Fruit fly (Drosophila melanogaster) whole organism, adult: Measurements from ENCODE around the gene Ir94a.

Source experiments
- CG11617 ChIP-seq: fragments of 200-800 bp; sonication (Bioruptor generic); optimal IDR thresholded peaks from 2 replicates; lab custom pipeline; 2017; ENCODE audit warnings: mild to moderate bottlenecking, missing biosample characterization, missing genetic modification reagents, missing genetic modification characterization
- CG1620 ChIP-seq: fragments of 200-800 bp; sonication (Bioruptor generic); optimal IDR thresholded peaks from 2 replicates; lab custom pipeline; 2016; ENCODE audit warnings: missing biosample characterization, missing genetic modification characterization
- CG33017 ChIP-seq: fragments of 200-800 bp; sonication (Bioruptor generic); optimal IDR thresholded peaks from 2 replicates; lab custom pipeline; 2018; ENCODE audit warnings: missing biosample characterization, mild to moderate bottlenecking, missing genetic modification characterization, moderate library complexity
- CG5204 ChIP-seq: fragments of 200-800 bp; sonication (Bioruptor generic); optimal IDR thresholded peaks from 2 replicates; lab custom pipeline; 2016; ENCODE audit warnings: missing biosample characterization, missing genetic modification characterization
- CG7101 ChIP-seq: fragments of 200-800 bp; sonication (Bioruptor generic); optimal IDR thresholded peaks from 2 replicates; lab custom pipeline; 2018; ENCODE audit warnings: missing biosample characterization, mild to moderate bottlenecking, missing genetic modification characterization, moderate library complexity
- Crg-1 ChIP-seq: fragments of 200-800 bp; sonication (Bioruptor generic); optimal IDR thresholded peaks from 2 replicates; lab custom pipeline; 2016; ENCODE audit warnings: missing biosample characterization, missing genetic modification characterization
- cnc ChIP-seq, 2 experiments: fragments of >200 bp; optimal IDR thresholded peaks; 2 replicates each; lab custom pipeline; 2017
- kay ChIP-seq: fragments of 200-800 bp; sonication (Bioruptor generic); peaks from one replicate; lab custom pipeline; 2016; ENCODE audit warnings: missing biosample characterization, missing genetic modification characterization, borderline replicate concordance

dm6 chr3R:22145425-22146411 lies 32.5 kb downstream of the Ir94a start:
- TF ChIP-seq CG5204 (GFP tag; lab: Kevin White, UChicago), result peak; percentile 60
- peak; percentile 43 for TF ChIP-seq CG11617 (GFP tag; lab: Kevin White, UChicago)
- no peak for TF ChIP-seq cnc (optimal IDR thresholded peaks at IDR 0.05; lab: Kevin White, UChicago)
- TF ChIP-seq CG33017, result peak; percentile 60
- no peak for TF ChIP-seq CG1620 (GFP tag; lab: Kevin White, UChicago)
- TF ChIP-seq Crg-1 (GFP tag; lab: Kevin White, UChicago), result no peak
- TF ChIP-seq kay (GFP tag; lab: Kevin White, UChicago), result no peak
- TF ChIP-seq CG7101 (tag; lab: Kevin White, UChicago), result peak; percentile 50
